Worm (Caenorhabditis elegans) whole organism, late embryonic: ENCODE measurements around the gene mogs-1.

Source experiments
- F13H6.1 ChIP-seq: sonication (generic microtip); optimal IDR thresholded peaks from 2 replicates; lab custom pipeline; 2016; ENCODE audit warnings: missing genetic modification characterization, missing compliant biosample characterization
- ceh-14 ChIP-seq: sonication (generic microtip); optimal IDR thresholded peaks from 2 replicates; lab custom pipeline; 2016; ENCODE audit warnings: missing genotype, missing genetic modification characterization, missing compliant biosample characterization
- elt-2 ChIP-seq: sonication (generic microtip); optimal IDR thresholded peaks from 2 replicates; lab custom pipeline; 2016; ENCODE audit warnings: missing genetic modification reagents, missing genetic modification characterization, missing compliant biosample characterization
- elt-4 ChIP-seq: sonication (generic microtip); optimal IDR thresholded peaks from 2 replicates; lab custom pipeline; 2016; ENCODE audit warnings: missing genetic modification characterization, missing compliant biosample characterization
- pqm-1 ChIP-seq: sonication (generic microtip); optimal IDR thresholded peaks from 2 replicates; lab custom pipeline; 2016; ENCODE audit warnings: missing genetic modification characterization, missing compliant biosample characterization
- rnt-1 ChIP-seq: sonication (generic microtip); optimal IDR thresholded peaks from 2 replicates; lab custom pipeline; 2016; ENCODE audit warnings: missing genetic modification characterization, missing compliant biosample characterization
- sox-4 ChIP-seq: sonication (generic microtip); optimal IDR thresholded peaks from 2 replicates; lab custom pipeline; 2017; ENCODE audit warnings: mild to moderate bottlenecking, missing genetic modification characterization, inconsistent platforms, missing compliant biosample characterization
- ttx-3 ChIP-seq: sonication (generic microtip); optimal IDR thresholded peaks from 2 replicates; lab custom pipeline; 2016; ENCODE audit warnings: missing genetic modification reagents, missing genetic modification characterization, missing compliant biosample characterization

DNA sequence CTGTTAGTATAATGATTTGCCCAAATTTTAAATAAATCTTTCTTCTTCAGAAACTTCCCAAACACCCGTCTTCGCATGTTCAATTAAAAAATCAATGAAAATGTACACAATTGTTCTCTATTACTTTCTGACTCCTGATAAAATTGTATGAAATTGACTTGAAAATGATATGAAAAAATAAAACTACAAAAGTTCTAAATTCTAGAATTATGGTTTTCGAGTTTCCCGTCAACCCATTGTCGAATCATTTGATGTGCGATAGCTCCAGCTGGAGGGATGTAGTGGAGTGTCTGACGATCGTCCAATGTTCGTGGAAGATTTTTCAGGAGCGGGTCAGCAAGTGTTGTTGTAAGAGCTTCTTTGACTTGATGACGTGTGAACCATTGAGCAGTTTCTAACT, 11.8 kb downstream of the mogs-1 start:
- no peak for TF ChIP-seq sox-4 (tag; lab: Kevin White, UChicago)
- no peak for TF ChIP-seq pqm-1
- TF ChIP-seq ttx-3 (tag; lab: Kevin White, UChicago), result no peak
- TF ChIP-seq elt-2, result no peak
- no peak for TF ChIP-seq F13H6.1 (tag; lab: Kevin White, UChicago)
- TF ChIP-seq elt-4 (tag; lab: Kevin White, UChicago), result no peak
- no peak for TF ChIP-seq ceh-14 (tag; lab: Kevin White, UChicago)
- TF ChIP-seq rnt-1 (tag; lab: Kevin White, UChicago), result no peak
